Fruit fly (Drosophila melanogaster) whole organism, prepupa: ENCODE measurements around the gene Msp300.

Experiments
- CG10631 ChIP-seq: fragments of 200-800 bp; sonication (Bioruptor generic); optimal IDR thresholded peaks from 2 replicates; lab custom pipeline; 2016; ENCODE audit warnings: missing biosample characterization, missing genetic modification characterization
- CG11762 ChIP-seq: fragments of 200-800 bp; sonication (Bioruptor generic); optimal IDR thresholded peaks from 3 replicates; lab custom pipeline; 2016; ENCODE audit warnings: missing biosample characterization, missing genetic modification characterization; ENCODE audit not compliant: insufficient read depth
- CG15336 ChIP-seq: fragments of 200-800 bp; sonication (Bioruptor generic); IDR thresholded peaks from 2 replicates; pipeline ENCODE4 v1.3.6; 2022; ENCODE audit warnings: missing biosample characterization, missing genetic modification characterization
- CG3032 ChIP-seq: fragments of 200-800 bp; optimal IDR thresholded peaks from 2 replicates; lab custom pipeline; 2019; ENCODE audit warnings: missing biosample characterization, mild to moderate bottlenecking, missing genetic modification characterization, moderate library complexity
- CG34406 ChIP-seq: fragments of 200-800 bp; sonication (Bioruptor generic); optimal IDR thresholded peaks from 3 replicates; lab custom pipeline; 2016; ENCODE audit warnings: missing biosample characterization, missing genetic modification characterization
- CG6276 ChIP-seq: fragments of 200-800 bp; sonication (Bioruptor generic); optimal IDR thresholded peaks from 2 replicates; lab custom pipeline; 2017; ENCODE audit warnings: missing biosample characterization, mild to moderate bottlenecking, missing genetic modification characterization
- OdsH ChIP-seq: fragments of 200-800 bp; sonication (Bioruptor generic); optimal IDR thresholded peaks from 3 replicates; lab custom pipeline; 2016; ENCODE audit warnings: missing biosample characterization, missing genetic modification characterization
- eg ChIP-seq: fragments of 200-800 bp; sonication (Bioruptor generic); IDR thresholded peaks from 3 replicates; pipeline ENCODE4 v1.3.6; 2022; ENCODE audit warnings: missing biosample characterization, missing genetic modification characterization

DNA sequence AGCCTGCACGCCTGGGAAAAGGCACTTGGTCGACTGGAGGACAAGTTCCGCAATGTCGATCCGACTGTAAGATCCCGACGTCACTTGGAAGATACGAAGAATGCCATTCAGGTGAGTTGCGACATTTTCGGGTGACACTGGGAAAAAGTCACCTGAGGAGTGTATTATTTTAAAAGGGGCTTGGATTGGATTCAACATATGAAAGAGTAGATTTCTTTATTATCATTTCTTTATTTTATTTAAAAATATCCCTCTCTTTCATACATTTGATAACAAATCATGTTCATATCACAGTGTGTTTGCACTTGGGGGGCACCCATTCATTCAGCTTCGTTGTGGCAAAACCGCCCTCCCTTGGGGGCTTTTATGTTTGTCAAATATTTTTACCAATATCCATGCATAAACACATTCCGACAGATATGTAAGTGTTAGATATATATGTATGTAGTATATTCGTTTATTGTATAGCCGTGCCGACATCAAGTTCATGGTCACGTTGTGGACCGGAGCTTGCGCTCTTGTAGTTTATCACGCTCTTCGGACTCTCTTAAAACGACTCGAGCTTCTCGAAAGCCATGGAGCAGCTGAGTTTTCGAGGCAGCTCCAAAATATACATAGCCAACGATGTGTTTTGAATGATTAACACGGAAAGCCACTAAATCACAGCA lies 46.6 kb downstream of the Msp300 start:
- 0 out of 3 replicates have a peak, but pooled peaks have one; percentile 17 for TF ChIP-seq eg
- TF ChIP-seq CG10631 (GFP tag; lab: Kevin White, UChicago): no peak
- no peak for TF ChIP-seq OdsH
- TF ChIP-seq CG11762 (GFP tag; lab: Kevin White, UChicago): no peak
- TF ChIP-seq CG15336 (GFP tag; lab: Robert Waterston, UW): 0 out of 2 replicates have a peak, but pooled peaks have one; percentile 11
- TF ChIP-seq CG6276 (GFP tag; lab: Kevin White, UChicago): no peak
- no peak for TF ChIP-seq CG34406
- TF ChIP-seq CG3032 (tag; lab: Kevin White, UChicago): no peak
